Worm (Caenorhabditis elegans) whole organism, late embryonic: ENCODE measurements around the gene dhs-25.

Experiments
- ceh-48 ChIP-seq: sonication (generic microtip); optimal IDR thresholded peaks from 2 replicates; lab custom pipeline; 2016; ENCODE audit warnings: missing genetic modification characterization, inconsistent platforms, missing compliant biosample characterization
- pqm-1 ChIP-seq: sonication (generic microtip); optimal IDR thresholded peaks from 2 replicates; lab custom pipeline; 2016; ENCODE audit warnings: missing genetic modification characterization, missing compliant biosample characterization
- unc-86 ChIP-seq: sonication (generic microtip); optimal IDR thresholded peaks from 2 replicates; lab custom pipeline; 2016; ENCODE audit warnings: missing genetic modification characterization, missing compliant biosample characterization

- TF ChIP-seq pqm-1 (no peak), ceh-48 (tag; lab: Kevin White, UChicago) (no peak), unc-86 (tag; lab: Kevin White, UChicago) (no peak)
These were observed 35.1 kb downstream of the dhs-25 start, which contains the start of gene toca-1 for ce11 chrX:1521387-1521786.
